Fruit fly (Drosophila melanogaster) ovary, adult (tissue): Measurements from ENCODE around the gene CG13124.
A peak's percentile ranks its signal among the peaks of the same experiment; 100 is the strongest.

ENCODE experiments used
- CG17801 ChIP-seq: fragments of 200-800 bp; optimal IDR thresholded peaks from 2 replicates; lab custom pipeline; 2019; ENCODE audit warnings: missing biosample characterization, mild to moderate bottlenecking, missing genetic modification characterization, moderate library complexity; ENCODE audit not compliant: partially characterized antibody

Gene CG13124

DNA sequence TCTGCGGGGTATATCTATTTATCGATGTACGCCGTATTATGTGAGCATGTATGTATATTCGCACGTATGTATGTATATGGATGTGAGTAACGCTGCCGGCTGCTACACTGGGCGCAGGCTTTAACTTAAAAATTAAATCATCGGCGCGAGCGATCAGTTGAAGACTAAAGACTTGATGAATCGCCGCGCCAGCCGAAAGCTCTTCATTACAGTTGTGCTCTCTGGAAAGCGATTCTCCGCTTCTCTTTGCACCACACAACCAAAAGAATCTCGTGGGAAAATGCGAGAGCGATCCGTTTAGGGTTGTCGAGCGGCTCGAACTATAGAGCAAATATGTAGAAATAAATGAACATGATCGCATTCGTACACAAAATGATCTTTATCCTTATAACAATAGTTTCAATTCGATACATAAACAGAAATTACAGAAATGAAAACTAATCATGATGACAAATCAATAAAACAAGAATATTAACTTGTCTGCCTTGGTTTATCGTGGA is at the start of gene CG13124:
Gene CG13124 (minus strand): TSS at position 166 of the 500 bp plus-strand sequence.
- TF ChIP-seq CG17801 (GFP tag; lab: Kevin White, UChicago), result peak; percentile 18

DNA sequence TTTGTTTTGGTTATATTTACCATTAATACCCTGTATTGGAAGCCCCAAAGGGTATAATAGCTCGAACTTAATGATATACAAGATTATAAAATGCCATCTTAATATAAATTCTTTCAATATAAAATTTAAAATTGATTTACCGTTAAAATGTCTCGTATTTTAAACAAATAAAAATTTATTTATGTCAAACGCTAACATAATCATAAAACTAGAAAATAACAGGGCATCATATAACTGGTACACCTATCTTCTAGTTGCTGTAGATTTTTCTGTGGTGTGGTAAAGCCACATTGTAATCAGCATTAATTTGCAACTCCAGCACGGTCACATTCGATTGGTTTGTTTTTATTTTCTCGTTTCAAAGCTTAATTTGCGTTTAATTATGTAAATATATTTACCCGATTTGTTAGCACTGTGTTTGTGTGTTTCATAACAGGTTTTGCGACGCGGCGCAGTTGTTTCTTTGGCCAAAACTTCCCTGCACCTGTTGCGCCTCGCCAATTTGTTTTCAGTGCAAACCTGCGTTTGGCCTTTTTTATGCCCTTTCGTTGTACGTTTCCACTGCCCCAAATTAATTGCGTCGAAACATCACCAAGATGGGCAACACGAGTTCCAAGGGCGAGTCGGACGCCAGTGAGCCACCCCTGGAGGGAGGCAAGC is 48.7 kb upstream of the CG13124 start, which contains the start of the genes CG4658 and CG5846:
Gene CG4658 (plus strand): TSS at position 140 of the 660 bp plus-strand sequence.
Gene CG5846 (minus strand): TSS at position 245 of the 660 bp plus-strand sequence.
- TF ChIP-seq CG17801 (GFP tag; lab: Kevin White, UChicago), result peak; percentile 96

DNA sequence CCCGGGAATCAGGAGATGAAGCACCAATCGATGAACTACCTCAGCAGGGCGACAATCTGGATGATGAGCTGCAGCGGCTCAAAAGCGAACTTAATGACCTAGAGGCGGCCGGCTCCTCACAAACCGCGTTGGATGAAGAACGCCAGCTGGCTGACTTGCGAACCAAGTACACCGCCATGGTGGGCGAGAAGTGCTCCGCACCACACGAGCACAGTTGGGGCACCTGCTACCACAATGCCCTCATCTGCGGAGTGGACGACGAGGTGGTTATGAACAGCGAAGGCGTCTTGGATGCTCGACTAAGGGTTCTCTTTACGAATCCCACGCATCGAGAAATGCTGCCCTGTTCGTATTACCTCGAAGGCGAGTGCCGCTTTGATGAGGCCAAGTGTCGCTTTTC is 46.3 kb upstream of the CG13124 start:
- no peak for TF ChIP-seq CG17801 (GFP tag; lab: Kevin White, UChicago)

DNA sequence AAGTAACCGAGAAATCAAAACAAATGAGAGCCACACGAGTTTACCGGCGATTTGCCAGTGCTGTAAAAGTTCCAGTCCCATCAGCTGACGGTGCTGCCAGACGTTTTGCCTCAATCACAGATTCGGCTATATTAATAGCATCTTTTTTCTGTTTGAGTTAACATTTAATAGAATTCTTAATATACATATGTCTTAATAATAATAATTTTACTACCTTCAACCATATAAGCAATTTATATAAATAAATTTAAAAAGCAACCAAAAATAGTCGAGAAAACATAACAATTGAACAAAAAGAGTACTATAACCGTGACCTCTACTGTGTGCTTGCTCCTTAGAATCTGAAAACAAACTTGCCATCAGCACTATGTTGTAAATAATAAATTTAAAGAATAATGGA is 45.7 kb upstream of the CG13124 start, which contains the start of the genes CG13126 and CG4709:
Gene CG13126 (minus strand): TSS at position 63 of the 400 bp plus-strand sequence.
Gene CG4709 (plus strand): TSS at position 207 of the 400 bp plus-strand sequence.
- peak; percentile 94 for TF ChIP-seq CG17801 (GFP tag; lab: Kevin White, UChicago)

DNA sequence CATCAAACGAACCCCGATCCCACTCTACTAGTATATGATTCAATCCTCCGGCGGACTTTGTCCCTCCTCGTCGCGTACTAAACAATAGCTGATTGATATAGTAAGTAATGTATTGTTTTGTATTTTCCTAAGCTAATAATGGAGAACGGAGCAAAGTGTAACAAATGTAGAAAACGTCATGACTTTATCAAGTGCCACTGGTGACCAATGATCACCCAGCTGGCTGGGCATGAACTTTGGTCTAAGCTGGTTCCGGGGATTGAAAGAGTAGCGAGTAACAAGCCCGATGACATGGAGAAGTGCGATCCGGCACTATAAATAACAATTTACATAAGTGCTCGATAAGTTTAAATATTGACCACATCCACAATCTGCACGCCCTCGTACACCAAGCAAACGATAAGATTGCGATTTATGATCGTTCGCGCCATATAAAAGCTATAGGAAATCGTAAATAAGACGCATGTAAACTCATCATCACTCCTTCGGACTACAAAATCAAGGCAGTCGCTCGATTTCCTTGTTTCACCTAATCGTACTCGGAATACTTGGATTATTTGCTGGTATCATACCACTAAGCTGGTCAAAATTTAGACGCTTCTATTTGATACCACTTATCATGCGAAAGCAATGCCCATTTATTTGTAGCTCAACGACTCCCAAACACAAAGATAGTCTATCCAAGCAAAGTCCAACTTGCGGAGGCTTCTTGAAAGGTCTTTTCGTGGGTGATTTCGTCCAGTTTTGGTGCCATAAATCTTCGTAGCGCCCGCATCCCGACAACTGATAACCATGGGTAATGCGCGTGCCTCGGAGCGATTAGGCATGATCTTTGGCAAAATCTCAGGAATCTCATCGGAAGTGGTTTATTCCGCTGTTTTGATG is 41.0 kb upstream of the CG13124 start:
- TF ChIP-seq CG17801 (GFP tag; lab: Kevin White, UChicago), result no peak

DNA sequence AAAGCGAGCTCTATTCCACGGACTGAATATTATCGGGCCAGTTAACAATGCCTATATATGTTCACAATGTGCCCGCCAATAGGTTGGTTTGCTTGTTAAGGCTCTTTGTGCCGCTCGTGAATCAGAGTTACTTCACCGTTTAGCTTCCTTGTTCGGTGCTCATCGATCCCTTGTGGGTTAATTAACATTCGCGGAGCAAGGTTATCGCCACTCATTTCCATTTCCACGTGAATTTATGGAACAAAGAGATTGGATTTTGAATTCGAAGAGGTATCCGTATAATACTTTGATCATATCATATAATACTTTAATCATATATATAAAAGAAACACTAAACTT is 40.1 kb upstream of the CG13124 start:
- TF ChIP-seq CG17801 (GFP tag; lab: Kevin White, UChicago), result no peak

DNA sequence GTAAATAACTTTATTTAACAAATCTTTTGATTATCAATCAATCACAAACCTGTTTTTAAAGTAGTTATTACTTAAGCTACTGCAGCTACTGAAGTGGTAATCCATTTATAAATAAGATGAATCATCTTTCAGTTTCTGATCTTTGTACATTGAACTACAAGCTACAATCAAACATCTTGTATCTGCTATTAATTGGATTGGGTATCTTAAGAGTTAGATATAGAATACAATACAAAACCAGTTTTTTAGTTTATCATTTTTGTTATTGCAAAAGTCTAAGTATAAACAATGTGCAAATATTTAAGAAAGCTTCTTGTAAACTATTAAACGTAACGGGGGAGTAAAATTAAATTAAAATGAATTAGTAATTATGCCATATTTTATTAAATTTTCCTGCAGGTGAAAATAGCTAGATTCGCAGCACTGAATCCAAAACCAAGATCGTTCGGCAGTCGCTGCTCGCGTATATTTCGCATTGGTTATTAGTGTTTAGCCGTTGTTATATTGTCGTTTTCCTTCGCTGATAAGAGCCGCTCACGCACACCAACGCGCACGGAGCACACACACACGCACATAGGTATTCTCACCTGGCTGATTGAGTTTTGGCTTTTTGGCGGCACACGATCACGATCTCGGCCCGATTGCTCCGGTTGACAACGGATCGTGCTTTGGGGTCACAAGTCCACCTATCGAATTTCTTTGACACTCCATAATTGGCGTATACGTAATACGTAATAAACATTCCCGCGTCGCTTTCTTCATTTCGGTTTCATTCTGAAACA is 39.5 kb upstream of the CG13124 start:
- TF ChIP-seq CG17801 (GFP tag; lab: Kevin White, UChicago), result no peak

DNA sequence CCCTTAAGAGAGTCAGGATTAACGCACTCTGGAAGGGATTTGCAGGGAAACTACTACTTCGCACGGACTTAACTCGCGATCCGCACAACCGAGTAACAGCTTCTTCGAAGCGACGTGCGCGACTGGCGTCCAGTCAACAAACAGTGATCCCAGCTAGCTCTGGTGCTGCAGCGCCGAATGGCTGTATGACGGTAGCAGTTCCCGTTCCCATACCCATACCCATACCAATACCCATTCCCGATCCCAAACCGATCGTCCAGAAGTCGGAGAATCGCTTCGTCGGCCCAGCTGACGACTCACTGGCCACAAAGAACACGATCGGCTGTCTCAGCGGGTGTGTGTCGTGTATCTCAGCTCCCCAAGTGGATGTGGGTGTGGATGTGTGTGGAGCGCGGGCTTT is 38.8 kb upstream of the CG13124 start, which contains the start of gene CG5853:
Gene CG5853 (minus strand): TSS at position 384 of the 400 bp plus-strand sequence.
- peak; percentile 66 for TF ChIP-seq CG17801 (GFP tag; lab: Kevin White, UChicago)

DNA sequence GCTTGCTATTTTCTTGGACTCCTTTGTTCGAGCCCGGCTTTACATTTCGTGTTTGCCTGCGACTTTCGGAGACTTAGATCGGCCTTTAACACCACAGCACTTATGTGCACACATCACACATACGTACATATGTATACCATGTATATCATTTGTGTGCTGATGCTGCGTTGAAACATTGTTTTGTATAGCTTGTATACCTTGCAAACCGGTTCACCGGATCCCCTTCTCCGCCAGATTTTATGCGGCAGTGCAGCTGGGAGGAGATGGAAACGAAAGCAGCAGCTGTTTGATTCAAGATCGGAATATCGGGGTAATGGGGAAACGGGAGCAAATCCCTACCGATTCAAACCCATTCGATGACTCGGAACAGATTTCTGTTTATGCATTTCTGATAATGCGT is 37.6 kb upstream of the CG13124 start:
- no peak for TF ChIP-seq CG17801 (GFP tag; lab: Kevin White, UChicago)

DNA sequence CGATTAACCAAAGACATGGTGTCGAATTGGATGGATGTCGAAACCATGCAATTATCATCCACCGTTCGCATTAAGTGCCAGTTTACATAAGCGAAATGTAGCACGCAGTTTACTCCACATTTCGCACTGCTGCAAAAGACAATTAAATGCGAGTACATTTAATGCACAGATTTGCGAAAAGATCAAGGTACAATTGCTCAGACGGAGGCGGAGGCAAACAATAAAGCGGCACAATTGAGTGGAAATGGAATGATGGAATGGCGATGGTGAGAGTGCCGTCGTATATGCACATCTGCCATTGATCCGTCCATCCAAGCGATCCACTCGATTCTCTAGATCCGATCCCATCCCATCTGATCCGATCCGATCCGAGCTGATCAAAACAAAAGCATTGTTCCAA is 36.7 kb upstream of the CG13124 start:
- no peak for TF ChIP-seq CG17801 (GFP tag; lab: Kevin White, UChicago)

DNA sequence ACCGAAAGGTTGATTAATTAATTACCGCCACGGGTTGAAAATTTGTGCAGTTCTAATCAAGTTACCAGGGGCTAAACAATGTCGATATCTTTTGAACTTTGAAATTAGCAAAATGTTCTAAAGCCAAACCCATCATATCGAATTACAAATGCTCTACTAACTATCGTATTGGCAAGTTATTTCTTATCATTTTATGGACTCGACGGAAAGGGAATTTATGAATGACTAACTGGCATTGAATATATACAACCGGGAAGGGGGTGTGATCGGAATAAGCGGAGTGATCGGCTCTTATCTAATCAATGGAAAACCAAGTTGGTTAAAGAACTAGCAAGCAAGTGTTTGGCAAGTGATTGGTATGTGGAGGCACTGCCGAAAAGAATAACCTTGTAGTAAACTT is 35.1 kb upstream of the CG13124 start:
- no peak for TF ChIP-seq CG17801 (GFP tag; lab: Kevin White, UChicago)

DNA sequence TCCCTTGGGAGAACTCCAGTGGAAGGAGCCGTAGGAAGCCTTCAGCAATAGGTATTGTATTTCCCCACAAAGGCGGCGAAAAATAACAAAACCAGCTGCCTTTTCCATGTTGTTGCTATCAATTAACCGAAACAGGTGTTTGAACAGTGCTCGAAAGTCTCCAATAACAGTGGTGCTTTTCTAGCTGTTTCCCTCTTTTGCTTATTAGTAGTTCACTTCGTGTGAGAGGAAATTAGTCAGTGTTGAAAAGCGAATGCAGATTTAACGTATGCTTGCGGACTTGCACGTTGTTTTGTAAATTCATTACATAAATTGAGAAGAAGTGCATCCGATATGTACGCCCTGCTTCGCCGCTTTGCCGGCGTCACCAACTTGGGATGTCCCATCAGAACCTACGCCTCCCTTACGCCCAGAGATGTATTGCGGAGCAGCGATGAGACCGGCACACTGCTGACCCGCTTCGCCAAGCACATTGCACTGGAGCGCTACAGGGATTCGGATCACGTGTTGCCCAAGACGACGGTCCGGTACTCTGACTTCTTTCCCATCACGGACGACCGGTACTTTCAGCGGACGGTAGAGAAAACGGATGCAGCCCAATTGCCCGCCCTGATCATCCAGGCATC is 30.3 kb upstream of the CG13124 start, which contains the start of the genes Datp and CG4619:
Gene Datp (minus strand): TSS at position 160 of the 626 bp plus-strand sequence.
Gene CG4619 (plus strand): TSS at position 233 of the 626 bp plus-strand sequence.
- TF ChIP-seq CG17801 (GFP tag; lab: Kevin White, UChicago), result peak; percentile 59

DNA sequence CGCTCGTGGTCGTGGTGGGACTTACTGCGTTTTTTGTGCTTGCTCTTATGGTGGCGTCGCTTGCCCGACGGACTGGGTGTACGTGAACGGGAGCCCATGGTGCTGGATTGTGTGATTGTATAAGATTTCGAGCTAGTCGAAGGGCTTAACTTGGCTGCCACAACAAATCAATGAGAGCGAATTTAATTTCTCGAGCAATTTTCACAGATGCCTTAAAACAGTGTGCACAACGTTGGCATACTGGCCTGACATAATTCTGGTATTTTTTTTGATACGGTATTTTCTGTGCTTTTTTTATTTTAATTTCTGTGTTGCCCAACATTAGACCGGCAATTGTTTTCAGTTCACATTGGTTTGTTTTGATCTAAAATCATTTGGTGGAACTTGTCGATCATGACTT is 29.5 kb upstream of the CG13124 start, which contains the start of gene Arglu1:
Gene Arglu1 (minus strand): TSS at position 227 of the 400 bp plus-strand sequence.
- TF ChIP-seq CG17801 (GFP tag; lab: Kevin White, UChicago), result peak; percentile 69

DNA sequence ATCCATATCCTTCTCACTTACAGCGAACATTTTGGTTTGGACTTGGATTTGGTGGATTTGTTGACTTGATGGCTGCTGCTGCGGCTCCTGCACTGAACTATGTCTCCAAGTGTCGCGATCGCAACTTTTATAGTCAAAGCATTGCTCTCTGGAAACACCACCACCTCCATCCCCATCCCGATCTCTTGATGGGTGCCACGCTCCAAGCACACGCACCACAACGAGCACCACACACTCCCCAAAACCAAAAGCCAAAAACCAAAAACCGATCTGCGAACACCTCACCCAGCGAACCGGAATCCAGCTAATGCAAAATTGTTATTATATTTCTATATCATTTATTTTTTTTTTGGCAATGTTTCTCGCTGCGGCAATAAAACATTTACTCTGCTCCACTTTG is 24.6 kb upstream of the CG13124 start, which contains the start of gene Cpr30F:
Gene Cpr30F (minus strand): TSS at position 101 of the 400 bp plus-strand sequence.
- TF ChIP-seq CG17801 (GFP tag; lab: Kevin White, UChicago), result no peak
